Worm (Caenorhabditis elegans) whole organism, young adult: ENCODE results near the gene F59A6.3.

Source experiments
- B0035.1 ChIP-seq: sonication (generic microtip); optimal IDR thresholded peaks from 2 replicates; lab custom pipeline; 2016; ENCODE audit warnings: missing genetic modification characterization, mild to moderate bottlenecking, missing compliant biosample characterization, missing genotype, missing genetic modification reagents
- C17E4.6 ChIP-seq: fragments of 200-800 bp; sonication (Bioruptor generic); IDR thresholded peaks from 2 replicates; pipeline ENCODE4 v1.3.6; 2022; ENCODE audit warnings: missing genetic modification reagents, missing genetic modification characterization, missing compliant biosample characterization
- F10E7.11 ChIP-seq: sonication (generic microtip); optimal IDR thresholded peaks from 2 replicates; lab custom pipeline; 2017; ENCODE audit warnings: mild to moderate bottlenecking, missing genetic modification characterization, moderate library complexity, missing compliant biosample characterization
- F37B4.10 ChIP-seq: fragments of 200-800 bp; sonication (Bioruptor generic); IDR thresholded peaks from 2 replicates; pipeline ENCODE4 v1.3.6; 2022; ENCODE audit warnings: missing genetic modification characterization, missing compliant biosample characterization
- F39B2.1 ChIP-seq: fragments of 200-800 bp; sonication (Bioruptor generic); IDR thresholded peaks from 2 replicates; pipeline ENCODE4 v1.3.6; 2022; ENCODE audit warnings: missing genetic modification reagents, missing genetic modification characterization, missing compliant biosample characterization
- F52B5.7 ChIP-seq: sonication (generic microtip); optimal IDR thresholded peaks from 2 replicates; lab custom pipeline; 2016; ENCODE audit warnings: mild to moderate bottlenecking, missing genetic modification characterization, missing compliant biosample characterization
- K11D2.4 ChIP-seq: fragments of 200-800 bp; sonication (Bioruptor generic); IDR thresholded peaks from 2 replicates; pipeline ENCODE4 v1.3.6; 2022; ENCODE audit warnings: missing genetic modification reagents, missing genetic modification characterization, missing compliant biosample characterization
- Y67H2A.10 ChIP-seq: fragments of 200-800 bp; sonication (Bioruptor generic); conservative IDR thresholded peaks from 2 replicates; pipeline ENCODE4 v1.3.6; 2022; ENCODE audit warnings: missing genetic modification reagents, missing genetic modification characterization, missing compliant biosample characterization
- Y95B8A.8 ChIP-seq: fragments of 200-800 bp; sonication (Bioruptor generic); IDR thresholded peaks from 2 replicates; pipeline ENCODE4 v1.3.6; 2022; ENCODE audit warnings: missing genetic modification reagents, missing genetic modification characterization, missing compliant biosample characterization
- aptf-3 ChIP-seq: fragments of 200-800 bp; sonication (Bioruptor generic); IDR thresholded peaks from 2 replicates; pipeline ENCODE4 v1.3.6; 2022; ENCODE audit warnings: missing genetic modification characterization, missing compliant biosample characterization
- atf-7 ChIP-seq: sonication (generic microtip); optimal IDR thresholded peaks from 2 replicates; lab custom pipeline; 2017; ENCODE audit warnings: mild to moderate bottlenecking, missing genetic modification characterization, missing compliant biosample characterization
- attf-6 ChIP-seq: fragments of 200-800 bp; sonication (Bioruptor generic); IDR thresholded peaks from 2 replicates; pipeline ENCODE4 v1.3.6; 2022; ENCODE audit warnings: missing genetic modification reagents, missing genetic modification characterization, missing compliant biosample characterization
- die-1 ChIP-seq: sonication (generic microtip); optimal IDR thresholded peaks from 2 replicates; lab custom pipeline; 2016; ENCODE audit warnings: missing genotype, mild to moderate bottlenecking, missing genetic modification characterization, missing compliant biosample characterization
- dpff-1 ChIP-seq: sonication (generic microtip); optimal IDR thresholded peaks from 2 replicates; lab custom pipeline; 2017; ENCODE audit warnings: mild to moderate bottlenecking, missing genetic modification characterization, missing compliant biosample characterization
- dpl-1 ChIP-seq: fragments of 150-350 bp; optimal IDR thresholded peaks from 2 replicates; lab custom pipeline; 2014; ENCODE audit warnings: missing biosample characterization, missing genetic modification reagents, missing genetic modification characterization
- egl-44 ChIP-seq: fragments of 200-800 bp; sonication (Bioruptor generic); IDR thresholded peaks from 2 replicates; pipeline ENCODE4 v1.3.6; 2022; ENCODE audit warnings: missing genetic modification reagents, missing genetic modification characterization, missing compliant biosample characterization
- egrh-3 ChIP-seq: fragments of 200-800 bp; sonication (Bioruptor generic); IDR thresholded peaks from 2 replicates; pipeline ENCODE4 v1.3.6; 2022; ENCODE audit warnings: missing genetic modification reagents, missing genetic modification characterization, missing compliant biosample characterization
- fkh-3 ChIP-seq: sonication (generic microtip); optimal IDR thresholded peaks from 2 replicates; lab custom pipeline; 2016; ENCODE audit warnings: mild to moderate bottlenecking, missing genetic modification characterization, missing compliant biosample characterization
- gei-17 ChIP-seq: fragments of 200-800 bp; sonication (Bioruptor generic); optimal IDR thresholded peaks from 2 replicates; lab custom pipeline; 2018; ENCODE audit warnings: mild to moderate bottlenecking, missing genetic modification characterization, missing compliant biosample characterization
- hmg-20 ChIP-seq: fragments of 200-800 bp; sonication (Bioruptor generic); IDR thresholded peaks from 2 replicates; pipeline ENCODE4 v1.3.6; 2022; ENCODE audit warnings: missing genetic modification reagents, missing genetic modification characterization, missing compliant biosample characterization
- hsf-1 ChIP-seq: fragments of 200-800 bp; sonication (Bioruptor generic); IDR thresholded peaks from 2 replicates; pipeline ENCODE4 v1.3.6; 2022; ENCODE audit warnings: missing genetic modification reagents, missing genetic modification characterization, missing compliant biosample characterization
- lag-1 ChIP-seq: fragments of 200-800 bp; sonication (Bioruptor generic); IDR thresholded peaks from 2 replicates; pipeline ENCODE4 v1.3.6; 2022; ENCODE audit warnings: missing genetic modification reagents, missing genetic modification characterization, missing compliant biosample characterization
- let-526 ChIP-seq: fragments of 200-800 bp; sonication (Bioruptor generic); IDR thresholded peaks from 2 replicates; pipeline ENCODE4 v1.3.6; 2022; ENCODE audit warnings: missing genetic modification reagents, missing genetic modification characterization, missing compliant biosample characterization
- lin-26 ChIP-seq: fragments of 200-800 bp; sonication (Bioruptor generic); IDR thresholded peaks from 2 replicates; pipeline ENCODE4 v1.3.6; 2022; ENCODE audit warnings: missing genetic modification reagents, missing genetic modification characterization, missing compliant biosample characterization
- lir-1 ChIP-seq: fragments of 200-800 bp; sonication (Bioruptor generic); conservative IDR thresholded peaks from 2 replicates; pipeline ENCODE4 v1.3.6; 2022; ENCODE audit warnings: missing genetic modification reagents, missing genetic modification characterization, missing compliant biosample characterization
- madf-6 ChIP-seq: fragments of 200-800 bp; sonication (Bioruptor generic); IDR thresholded peaks from 2 replicates; pipeline ENCODE4 v1.3.6; 2022; ENCODE audit warnings: missing genetic modification reagents, missing genetic modification characterization, missing compliant biosample characterization
- madf-8 ChIP-seq: fragments of 200-800 bp; sonication (Bioruptor generic); conservative IDR thresholded peaks from 2 replicates; pipeline ENCODE4 v1.3.6; 2022; ENCODE audit warnings: missing genetic modification reagents, missing genetic modification characterization, missing compliant biosample characterization
- mes-4 ChIP-seq: sonication (generic microtip); optimal IDR thresholded peaks from 2 replicates; lab custom pipeline; 2016; ENCODE audit warnings: missing genotype, missing genetic modification characterization, missing compliant biosample characterization
- mxl-1 ChIP-seq: sonication (generic microtip); optimal IDR thresholded peaks from 2 replicates; lab custom pipeline; 2016; ENCODE audit warnings: missing genetic modification characterization, missing compliant biosample characterization
- nfya-2 ChIP-seq: fragments of 200-800 bp; sonication (Bioruptor generic); IDR thresholded peaks from 2 replicates; pipeline ENCODE4 v1.3.6; 2022; ENCODE audit warnings: missing genetic modification reagents, missing genetic modification characterization, missing compliant biosample characterization
- nhr-179 ChIP-seq: sonication (generic microtip); optimal IDR thresholded peaks from 2 replicates; lab custom pipeline; 2016; ENCODE audit warnings: mild to moderate bottlenecking, missing genetic modification characterization, missing compliant biosample characterization
- pbrm-1 ChIP-seq: fragments of 200-800 bp; sonication (Bioruptor generic); IDR thresholded peaks from 2 replicates; pipeline ENCODE4 v1.3.6; 2022; ENCODE audit warnings: missing genetic modification reagents, missing genetic modification characterization, missing compliant biosample characterization
- snpc-1.1 ChIP-seq: sonication (generic microtip); optimal IDR thresholded peaks from 2 replicates; lab custom pipeline; 2017; ENCODE audit warnings: missing genetic modification characterization, mild to moderate bottlenecking, missing compliant biosample characterization, antibody characterized with exemption, moderate library complexity, missing genotype, missing genetic modification reagents; ENCODE audit not compliant: insufficient read depth
- snpc-4 ChIP-seq, 5 experiments: fragments of 150-350 bp in 1 of 5; sonication (generic microtip) in 4 of 5; optimal IDR thresholded peaks; 2 replicates each; lab custom pipeline; 2014 to 2018; ENCODE audit warnings: missing genetic modification characterization in 5 of 5, missing biosample characterization in 3 of 5, antibody characterized with exemption in 2 of 5, mild to moderate bottlenecking in 2 of 5, missing compliant biosample characterization in 2 of 5, missing genotype in 2 of 5, moderate library complexity in 2 of 5, missing genetic modification reagents in 1 of 5
- somi-1 ChIP-seq: fragments of 200-800 bp; sonication (Bioruptor generic); optimal IDR thresholded peaks from 2 replicates; lab custom pipeline; 2018; ENCODE audit warnings: mild to moderate bottlenecking, missing genetic modification characterization, missing compliant biosample characterization
- sptf-2 ChIP-seq: fragments of 200-800 bp; sonication (Bioruptor generic); optimal IDR thresholded peaks from 2 replicates; lab custom pipeline; 2018; ENCODE audit warnings: mild to moderate bottlenecking, missing genetic modification characterization, missing compliant biosample characterization
- unc-62 ChIP-seq: fragments of 150-350 bp; optimal IDR thresholded peaks from 2 replicates; lab custom pipeline; 2014; ENCODE audit warnings: missing biosample characterization, missing genetic modification reagents, missing genetic modification characterization
- zim-3 ChIP-seq: sonication (generic microtip); optimal IDR thresholded peaks from 2 replicates; lab custom pipeline; 2017; ENCODE audit warnings: mild to moderate bottlenecking, missing genetic modification characterization, moderate library complexity, missing compliant biosample characterization
- ztf-25 ChIP-seq: fragments of 200-800 bp; sonication (Bioruptor generic); IDR thresholded peaks from 2 replicates; pipeline ENCODE4 v1.3.6; 2022; ENCODE audit warnings: missing genetic modification reagents, missing genetic modification characterization, missing compliant biosample characterization
- ztf-26 ChIP-seq: sonication (generic microtip); optimal IDR thresholded peaks from 2 replicates; lab custom pipeline; 2017; ENCODE audit warnings: missing genetic modification characterization, missing compliant biosample characterization
- ztf-3 ChIP-seq: fragments of 200-800 bp; sonication (Bioruptor generic); optimal IDR thresholded peaks from 2 replicates; lab custom pipeline; 2018; ENCODE audit warnings: mild to moderate bottlenecking, missing genetic modification characterization, missing compliant biosample characterization
- ztf-6 ChIP-seq: fragments of 200-800 bp; sonication (Bioruptor generic); IDR thresholded peaks from 2 replicates; pipeline ENCODE4 v1.3.6; 2022; ENCODE audit warnings: missing genetic modification reagents, missing genetic modification characterization, missing compliant biosample characterization

The F59A6.3 gene

ce11 chrII:5004781-5005180 lies 3.4 kb upstream of the F59A6.3 start, which contains the start of gene F59A6.4:
Gene F59A6.4, plus strand, starts transcription at chrII:5005081.
- TF ChIP-seq attf-6 (GFP tag; lab: Robert Waterston, UW) (no peak), madf-6 (no peak), fkh-3 (tag; lab: Kevin White, UChicago) (no peak), egl-44 (GFP tag; lab: Robert Waterston, UW) (no peak), aptf-3 (GFP tag; lab: Robert Waterston, UW) (no peak)

ce11 chrII:5011978-5012377 lies 3.8 kb downstream of the F59A6.3 start, which contains the start of gene F59A6.12:
Gene F59A6.12, minus strand, starts transcription at chrII:5012078.
- no peak for TF ChIP-seq atf-7 (tag; lab: Kevin White, UChicago)
- TF ChIP-seq C17E4.6 = no peak
- TF ChIP-seq snpc-1.1 = no peak
- no peak for TF ChIP-seq zim-3 (tag; lab: Kevin White, UChicago)
- TF ChIP-seq B0035.1 (tag; lab: Kevin White, UChicago) = no peak
- no peak for TF ChIP-seq gei-17
- TF ChIP-seq Y67H2A.10 (GFP tag; lab: Robert Waterston, UW) = no peak
- no peak for TF ChIP-seq nhr-179
- no peak for TF ChIP-seq mes-4 (tag; lab: Kevin White, UChicago)

ce11 chrII:5014399-5014798 lies 6.3 kb downstream of the F59A6.3 start, which contains the start of gene F59A6.2:
Gene F59A6.2, plus strand, starts transcription at chrII:5014699.
- TF ChIP-seq lin-26 (GFP tag; lab: Robert Waterston, UW) (no peak), ztf-26 (tag; lab: Kevin White, UChicago) (no peak), sptf-2 (no peak), dpl-1 (GFP tag; lab: Kevin White, UChicago) (no peak), mxl-1 (tag; lab: Kevin White, UChicago) (no peak), gei-17 (no peak), F10E7.11 (tag; lab: Kevin White, UChicago) (no peak)

- TF ChIP-seq snpc-1.1 = no peak
- no peak for TF ChIP-seq ztf-6 (GFP tag; lab: Robert Waterston, UW)
- no peak for TF ChIP-seq ztf-25 (GFP tag; lab: Robert Waterston, UW)
- TF ChIP-seq let-526 (GFP tag; lab: Robert Waterston, UW) = no peak
- TF ChIP-seq F39B2.1 (GFP tag; lab: Robert Waterston, UW) = no peak
- no peak for TF ChIP-seq lir-1 (GFP tag; lab: Robert Waterston, UW)
- no peak for TF ChIP-seq madf-6
- TF ChIP-seq K11D2.4 = no peak
- no peak for TF ChIP-seq F37B4.10 (GFP tag; lab: Robert Waterston, UW)
- TF ChIP-seq snpc-4 (GFP tag; optimal IDR thresholded peaks at IDR 0.05; lab: Kevin White, UChicago) = no peak
- no peak for TF ChIP-seq snpc-4 (tag; optimal IDR thresholded peaks at IDR 0.05; lab: Kevin White, UChicago)
Measured at ce11 chrII:5016144-5016543, 8.0 kb downstream of the F59A6.3 start.

- TF ChIP-seq ztf-25 (GFP tag; lab: Robert Waterston, UW) (no peak), ztf-6 (GFP tag; lab: Robert Waterston, UW) (no peak), zim-3 (tag; lab: Kevin White, UChicago) (no peak), nfya-2 (GFP tag; lab: Robert Waterston, UW) (no peak), lag-1 (no peak), pbrm-1 (GFP tag; lab: Robert Waterston, UW) (0 out of 2 replicates have a peak, but pooled peaks have one; percentile 36), nhr-179 (no peak), dpff-1 (tag; lab: Kevin White, UChicago) (no peak), somi-1 (no peak), die-1 (no peak), F52B5.7 (tag; lab: Kevin White, UChicago) (no peak), egrh-3 (GFP tag; lab: Robert Waterston, UW) (no peak; the same call in 1 of the 2 replicates), hsf-1 (no peak), unc-62 (GFP tag; lab: Kevin White, UChicago) (no peak), Y95B8A.8 (GFP tag; lab: Robert Waterston, UW) (no peak), madf-8 (GFP tag; lab: Robert Waterston, UW) (no peak), dpl-1 (GFP tag; lab: Kevin White, UChicago) (no peak), ztf-3 (GFP tag; lab: Kevin White, UChicago) (no peak), hmg-20 (GFP tag; lab: Robert Waterston, UW) (no peak)
Measured at ce11 chrII:5016977-5017585, 8.9 kb downstream of the F59A6.3 start.
